2 worm cellular contexts compared by ENCODE assay signal in the genomic region with DNA sequence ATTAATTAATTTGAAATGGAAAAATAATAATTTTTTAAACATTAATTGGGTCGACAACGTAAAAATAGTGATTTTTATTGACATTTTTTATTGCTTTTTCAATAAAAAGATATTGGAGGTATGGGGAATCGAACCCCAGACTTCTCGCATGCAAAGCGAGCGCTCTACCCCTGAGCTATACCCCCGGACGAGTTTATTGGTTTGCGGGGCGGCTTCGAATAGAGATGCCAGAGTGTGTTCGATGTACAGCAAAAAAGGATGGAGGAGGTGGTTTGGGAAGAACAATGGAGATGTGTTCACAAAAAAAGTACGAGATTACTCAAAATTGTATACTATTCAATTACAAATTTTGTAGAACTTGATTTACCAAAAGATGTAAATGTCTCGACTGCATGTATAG.
TF ChIP-seq lines count a peak whose summit lies in the region.

No protein-coding gene starts in this region.

TF ChIP-seq in whole organism, L4 larva, 104 proteins besides CTCF, POLR2A, EP300 and RAD21 (continued from another document):
- TF ChIP-seq jun-1 (tag; optimal IDR thresholded peaks at IDR 0.05; lab: Kevin White, UChicago) = no peak
- peak; percentile 66; the same call in 1 of the 2 replicates for TF ChIP-seq mdt-29 (GFP tag; IDR thresholded peaks at IDR 0.05; lab: Robert Waterston, UW)
- peak; percentile 46 for TF ChIP-seq spr-1 (tag; optimal IDR thresholded peaks at IDR 0.05; lab: Kevin White, UChicago)
- TF ChIP-seq F49E8.2 (tag; optimal IDR thresholded peaks at IDR 0.05; lab: Kevin White, UChicago; ENCODE audit: borderline replicate concordance) = peak; percentile 50
- TF ChIP-seq F10B5.3 (tag; optimal IDR thresholded peaks at IDR 0.05; lab: Kevin White, UChicago) = peak; percentile 50
- TF ChIP-seq snpc-4 (tag; optimal IDR thresholded peaks at IDR 0.05; lab: Kevin White, UChicago) = peak; percentile 87
- no peak for TF ChIP-seq Y48G9A.11 (GFP tag; IDR thresholded peaks at IDR 0.05; lab: Robert Waterston, UW)
- peak; percentile 32 for TF ChIP-seq sdz-12 (GFP tag; optimal IDR thresholded peaks at IDR 0.05; lab: Kevin White, UChicago)
- TF ChIP-seq nhr-77 (tag; optimal IDR thresholded peaks at IDR 0.05; lab: Kevin White, UChicago) = no peak
- TF ChIP-seq nhr-11 (tag; optimal IDR thresholded peaks at IDR 0.05; lab: Kevin White, UChicago) = peak; percentile 16
- peak; percentile 51 for TF ChIP-seq lir-3 (tag; optimal IDR thresholded peaks at IDR 0.05; lab: Kevin White, UChicago)
- no peak for TF ChIP-seq dve-1 (tag; optimal IDR thresholded peaks at IDR 0.05; lab: Kevin White, UChicago; ENCODE audit: insufficient read depth)
- TF ChIP-seq dmd-8 (GFP tag; IDR thresholded peaks at IDR 0.05; lab: Robert Waterston, UW) = no peak
- peak in 1 of 2 experiments; percentile 31 for TF ChIP-seq mdl-1 (tag; optimal IDR thresholded peaks at IDR 0.05; lab: Kevin White, UChicago)
- no peak for TF ChIP-seq zip-11 (GFP tag; IDR thresholded peaks at IDR 0.05; lab: Robert Waterston, UW)
- no peak for TF ChIP-seq ama-1 (optimal IDR thresholded peaks at IDR 0.05; lab: Kevin White, UChicago)
- TF ChIP-seq mxl-3 (GFP tag; optimal IDR thresholded peaks at IDR 0.05; lab: Kevin White, UChicago) = no peak
- TF ChIP-seq nhr-28 (tag; optimal IDR thresholded peaks at IDR 0.05; lab: Kevin White, UChicago) = no peak
- TF ChIP-seq dmd-9 (GFP tag; IDR thresholded peaks at IDR 0.05; lab: Robert Waterston, UW) = no peak
- no peak for TF ChIP-seq lin-39 (tag; optimal IDR thresholded peaks at IDR 0.05; lab: Kevin White, UChicago)
- TF ChIP-seq hmg-1.1 (GFP tag; IDR thresholded peaks at IDR 0.05; lab: Robert Waterston, UW) = no peak; the same call in none of the 2 replicates
- no peak for TF ChIP-seq nhr-25 (tag; optimal IDR thresholded peaks at IDR 0.05; lab: Kevin White, UChicago; ENCODE audit: borderline replicate concordance, insufficient read depth)
- TF ChIP-seq dpl-1 (GFP tag; optimal IDR thresholded peaks at IDR 0.05; lab: Kevin White, UChicago) = no peak
- peak in 1 of 2 experiments; percentile 77 for TF ChIP-seq daf-16 (GFP tag; optimal IDR thresholded peaks at IDR 0.05; lab: Kevin White, UChicago)
- no peak for TF ChIP-seq daf-16 (tag; optimal IDR thresholded peaks at IDR 0.05; lab: Kevin White, UChicago)
- no peak for TF ChIP-seq pqm-1 (tag; optimal IDR thresholded peaks at IDR 0.05; lab: Kevin White, UChicago)
- no peak; the same call in 1 of the 2 replicates for TF ChIP-seq ctbp-1 (GFP tag; IDR thresholded peaks at IDR 0.05; lab: Robert Waterston, UW)
- peak; percentile 22 for TF ChIP-seq hlh-30 (tag; optimal IDR thresholded peaks at IDR 0.05; lab: Kevin White, UChicago; ENCODE audit: insufficient read depth)
- TF ChIP-seq arid-1 (GFP tag; conservative IDR thresholded peaks at IDR 0.05; lab: Robert Waterston, UW) = no peak; the same call in 1 of the 2 replicates
- peak; percentile 69 for TF ChIP-seq aha-1 (tag; lab: Kevin White, UChicago)
- TF ChIP-seq tra-1 (GFP tag; IDR thresholded peaks at IDR 0.05; lab: Robert Waterston, UW) = no peak
- no peak for TF ChIP-seq nhr-42 (GFP tag; IDR thresholded peaks at IDR 0.05; lab: Robert Waterston, UW)
- TF ChIP-seq snpc-1.2 (GFP tag; IDR thresholded peaks at IDR 0.05; lab: Robert Waterston, UW) = peak; percentile 99
- TF ChIP-seq D1046.2 (GFP tag; IDR thresholded peaks at IDR 0.05; lab: Robert Waterston, UW) = no peak

TF ChIP-seq in whole organism, late embryonic, 69 proteins besides CTCF, POLR2A, EP300 and RAD21 (continued from another document):
- TF ChIP-seq unc-86 (tag; optimal IDR thresholded peaks at IDR 0.05; lab: Kevin White, UChicago) (peak; percentile 27), tbx-2 (tag; optimal IDR thresholded peaks at IDR 0.05; lab: Kevin White, UChicago) (peak; percentile 10), C08G9.2 (tag; optimal IDR thresholded peaks at IDR 0.05; lab: Kevin White, UChicago) (no peak), C38D4.7 (GFP tag; optimal IDR thresholded peaks at IDR 0.05; lab: Kevin White, UChicago) (peak; percentile 59), nfya-1 (tag; optimal IDR thresholded peaks at IDR 0.05; lab: Kevin White, UChicago) (peak; percentile 40)
